Fruit fly (Drosophila melanogaster) whole organism, adult: ENCODE results near the gene CG1896.

Experiments
- CG1620 ChIP-seq: fragments of 200-800 bp; sonication (Bioruptor generic); optimal IDR thresholded peaks from 2 replicates; lab custom pipeline; 2016; ENCODE audit warnings: missing biosample characterization, missing genetic modification characterization
- kay ChIP-seq: fragments of 200-800 bp; sonication (Bioruptor generic); peaks from one replicate; lab custom pipeline; 2016; ENCODE audit warnings: missing biosample characterization, missing genetic modification characterization, borderline replicate concordance

- TF ChIP-seq kay (peak; percentile 61), CG1620 (no peak)
These were observed 5.9 kb upstream of the CG1896 start, which contains the start of gene eEF1alpha2 for dm6 chr3R:31738060-31738619.
